Worm (Caenorhabditis elegans) whole organism, L2 larva: ENCODE results near the gene dcaf-13.

Experiments
- C34F6.9 ChIP-seq: fragments of 150-350 bp; optimal IDR thresholded peaks from 2 replicates; lab custom pipeline; 2014; ENCODE audit warnings: missing biosample characterization, missing genetic modification characterization
- F13H6.1 ChIP-seq: sonication (generic microtip); optimal IDR thresholded peaks from 2 replicates; lab custom pipeline; 2016; ENCODE audit warnings: missing genetic modification characterization, missing compliant biosample characterization
- Y55F3AM.14 ChIP-seq: fragments of 200-800 bp; sonication (Bioruptor generic); optimal IDR thresholded peaks from 2 replicates; lab custom pipeline; 2018; ENCODE audit warnings: mild to moderate bottlenecking, missing genetic modification characterization, missing compliant biosample characterization
- ZK546.5 ChIP-seq: sonication (generic microtip); optimal IDR thresholded peaks from 2 replicates; lab custom pipeline; 2017; ENCODE audit warnings: missing biosample characterization, missing genetic modification characterization
- alr-1 ChIP-seq: fragments of 150-350 bp; optimal IDR thresholded peaks from 2 replicates; lab custom pipeline; 2014; ENCODE audit warnings: missing biosample characterization, missing genetic modification characterization
- blmp-1 ChIP-seq: sonication (generic microtip); optimal IDR thresholded peaks from 2 replicates; lab custom pipeline; 2017; ENCODE audit warnings: missing genetic modification characterization, mild to moderate bottlenecking, missing compliant biosample characterization, antibody characterized with exemption, moderate library complexity; ENCODE audit not compliant: insufficient read depth
- crh-2 ChIP-seq: sonication (generic microtip); optimal IDR thresholded peaks from 2 replicates; lab custom pipeline; 2017; ENCODE audit warnings: missing biosample characterization, missing genetic modification characterization
- egl-27 ChIP-seq: sonication (generic microtip); optimal IDR thresholded peaks from 3 replicates; lab custom pipeline; 2017; ENCODE audit warnings: missing biosample characterization, missing genetic modification reagents, missing genetic modification characterization
- elt-3 ChIP-seq: sonication (generic microtip); optimal IDR thresholded peaks from 2 replicates; lab custom pipeline; 2017; ENCODE audit warnings: missing biosample characterization, missing genetic modification characterization
- gmeb-1 ChIP-seq: fragments of 150-350 bp; optimal IDR thresholded peaks from 2 replicates; lab custom pipeline; 2014; ENCODE audit warnings: missing biosample characterization, missing genetic modification characterization
- lin-11 ChIP-seq: fragments of 150-350 bp; sonication (generic microtip); optimal IDR thresholded peaks from 2 replicates; lab custom pipeline; 2014; ENCODE audit warnings: missing biosample characterization, missing genetic modification characterization, inconsistent platforms, mixed read lengths
- lin-13 ChIP-seq: fragments of 150-350 bp; optimal IDR thresholded peaks from 2 replicates; lab custom pipeline; 2014; ENCODE audit warnings: missing biosample characterization, missing genetic modification reagents, missing genetic modification characterization
- lsy-2 ChIP-seq, 2 experiments: fragments of 150-350 bp in 1 of 2; sonication (generic microtip) in 1 of 2; optimal IDR thresholded peaks; 2 replicates each; lab custom pipeline; 2014 to 2017; ENCODE audit warnings: missing biosample characterization in 2 of 2, missing genetic modification characterization in 2 of 2
- mab-5 ChIP-seq: fragments of 150-350 bp; optimal IDR thresholded peaks from 2 replicates; lab custom pipeline; 2014; ENCODE audit warnings: missing biosample characterization, missing genetic modification characterization
- mbf-1 ChIP-seq: sonication (generic microtip); optimal IDR thresholded peaks from 2 replicates; lab custom pipeline; 2017; ENCODE audit warnings: missing biosample characterization, missing genetic modification characterization
- mdl-1 ChIP-seq, 2 experiments: fragments of 150-350 bp in 1 of 2; sonication (generic microtip) in 1 of 2; optimal IDR thresholded peaks; 2 replicates each; lab custom pipeline; 2017; ENCODE audit warnings: missing biosample characterization in 2 of 2, missing genetic modification characterization in 2 of 2
- nhr-11 ChIP-seq: fragments of 150-350 bp; optimal IDR thresholded peaks from 2 replicates; lab custom pipeline; 2014; ENCODE audit warnings: missing biosample characterization, missing genetic modification characterization
- nhr-129 ChIP-seq: fragments of 150-350 bp; optimal IDR thresholded peaks from 2 replicates; lab custom pipeline; 2014; ENCODE audit warnings: missing biosample characterization, missing genetic modification characterization
- nhr-21 ChIP-seq: fragments of 150-350 bp; optimal IDR thresholded peaks from 2 replicates; lab custom pipeline; 2014; ENCODE audit warnings: missing biosample characterization, missing genetic modification characterization
- nhr-237 ChIP-seq: fragments of 150-350 bp; optimal IDR thresholded peaks from 2 replicates; lab custom pipeline; 2014; ENCODE audit warnings: missing biosample characterization, missing genetic modification characterization
- nhr-25 ChIP-seq: fragments of 150-350 bp; sonication (generic microtip); optimal IDR thresholded peaks from 3 replicates; lab custom pipeline; 2014; ENCODE audit warnings: missing biosample characterization, missing genetic modification characterization
- nhr-6 ChIP-seq: fragments of 150-350 bp; optimal IDR thresholded peaks from 2 replicates; lab custom pipeline; 2014; ENCODE audit warnings: missing biosample characterization, missing genetic modification characterization
- peb-1 ChIP-seq: fragments of 150-350 bp; optimal IDR thresholded peaks from 2 replicates; lab custom pipeline; 2014; ENCODE audit warnings: missing biosample characterization, missing genetic modification characterization
- sem-4 ChIP-seq: fragments of 150-350 bp; optimal IDR thresholded peaks from 2 replicates; lab custom pipeline; 2014; ENCODE audit warnings: missing biosample characterization, missing genetic modification reagents, missing genetic modification characterization
- skn-1 ChIP-seq: sonication (generic microtip); optimal IDR thresholded peaks from 2 replicates; lab custom pipeline; 2017; ENCODE audit warnings: missing biosample characterization, missing genetic modification characterization
- sma-3 ChIP-seq: sonication (generic microtip); optimal IDR thresholded peaks from 2 replicates; lab custom pipeline; 2016; ENCODE audit warnings: missing genetic modification reagents, missing genetic modification characterization, missing compliant biosample characterization
- sma-9 ChIP-seq, 2 experiments: fragments of 150-350 bp in 1 of 2; sonication (generic microtip) in 1 of 2; optimal IDR thresholded peaks; 2 replicates each; lab custom pipeline; 2014 to 2016; ENCODE audit warnings: missing genetic modification characterization in 2 of 2, mild to moderate bottlenecking in 1 of 2, missing biosample characterization in 1 of 2, missing compliant biosample characterization in 1 of 2, missing genetic modification reagents in 1 of 2, moderate library complexity in 1 of 2
- unc-55 ChIP-seq: fragments of 150-350 bp; sonication (generic microtip); optimal IDR thresholded peaks from 3 replicates; lab custom pipeline; 2014; ENCODE audit warnings: missing biosample characterization, missing genetic modification reagents, missing genetic modification characterization
- unc-62 ChIP-seq: fragments of 150-350 bp; optimal IDR thresholded peaks from 2 replicates; lab custom pipeline; 2014; ENCODE audit warnings: missing biosample characterization, missing genetic modification reagents, missing genetic modification characterization
- zag-1 ChIP-seq: fragments of 150-350 bp; optimal IDR thresholded peaks from 2 replicates; lab custom pipeline; 2014; ENCODE audit warnings: missing biosample characterization, missing genetic modification characterization

The dcaf-13 gene

DNA sequence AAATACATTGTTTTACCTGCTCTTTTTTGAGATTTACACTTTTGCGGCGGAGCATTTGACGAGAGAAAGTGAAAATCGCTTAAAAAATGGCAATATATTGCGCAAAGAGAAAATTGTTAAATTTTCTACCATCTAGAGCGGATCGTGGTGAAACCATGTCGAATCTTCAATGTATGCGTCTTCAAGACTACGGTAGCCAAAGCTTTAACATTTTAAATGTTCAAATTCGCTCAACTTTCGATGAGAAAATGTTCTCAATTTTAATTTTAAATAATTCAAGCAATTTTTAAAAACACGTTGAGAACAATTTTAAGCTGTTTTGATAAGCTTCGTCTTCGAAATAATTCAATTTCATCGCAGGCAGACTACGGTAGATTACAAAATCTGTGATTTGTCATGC is 35.6 kb upstream of the dcaf-13 start:
- TF ChIP-seq nhr-25 (tag; lab: Kevin White, UChicago), result no peak
- TF ChIP-seq skn-1 (tag; lab: Kevin White, UChicago), result no peak
- no peak for TF ChIP-seq lin-11 (tag; lab: Kevin White, UChicago)
- TF ChIP-seq nhr-11 (tag; lab: Kevin White, UChicago), result no peak
- no peak for TF ChIP-seq nhr-237 (tag; lab: Kevin White, UChicago)
- no peak for TF ChIP-seq ZK546.5 (tag; lab: Kevin White, UChicago)
- no peak for TF ChIP-seq nhr-6 (tag; lab: Kevin White, UChicago)
- no peak for TF ChIP-seq gmeb-1 (tag; lab: Kevin White, UChicago)

DNA sequence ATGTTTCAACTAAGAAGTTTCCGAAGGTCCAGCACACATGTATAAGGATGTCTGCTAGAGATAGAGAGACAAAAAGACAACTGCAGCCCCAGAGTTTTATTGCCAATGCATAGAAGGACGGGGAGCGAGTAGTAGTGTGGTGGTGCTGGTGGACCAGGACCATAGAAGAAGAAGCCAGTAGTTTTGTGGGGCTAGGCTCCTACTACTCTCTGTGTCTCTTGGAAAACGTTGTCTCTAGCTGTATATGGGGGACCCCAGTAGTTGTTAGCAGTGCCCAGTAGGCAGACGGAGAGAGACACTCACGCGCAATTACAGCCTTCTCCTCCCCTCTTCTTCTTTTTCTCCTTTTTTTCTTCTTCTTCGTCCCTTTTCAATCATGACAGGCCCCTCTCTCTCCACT is 31.3 kb upstream of the dcaf-13 start:
- peak; percentile 55 for TF ChIP-seq Y55F3AM.14
- TF ChIP-seq sma-9 (GFP tag; optimal IDR thresholded peaks at IDR 0.05; lab: Kevin White, UChicago), result no peak
- no peak for TF ChIP-seq sma-9 (tag; optimal IDR thresholded peaks at IDR 0.05; lab: Kevin White, UChicago)
- peak; percentile 3 for TF ChIP-seq nhr-6 (tag; lab: Kevin White, UChicago)
- peak; percentile 19 to 25 for TF ChIP-seq lsy-2 (tag; optimal IDR thresholded peaks at IDR 0.05; lab: Kevin White, UChicago)
- TF ChIP-seq C34F6.9 (tag; lab: Kevin White, UChicago), result peak; percentile 58
- peak; percentile 38 for TF ChIP-seq zag-1 (tag; lab: Kevin White, UChicago)
- peak; percentile 45 for TF ChIP-seq nhr-129 (tag; lab: Kevin White, UChicago)
- no peak for TF ChIP-seq nhr-25 (tag; lab: Kevin White, UChicago)
- TF ChIP-seq blmp-1 (tag; lab: Kevin White, UChicago), result no peak
- TF ChIP-seq F13H6.1 (tag; lab: Kevin White, UChicago), result peak; percentile 62
- TF ChIP-seq mdl-1 (tag; optimal IDR thresholded peaks at IDR 0.05; lab: Kevin White, UChicago), result peak in 1 of 2 experiments; percentile 32
- peak; percentile 17 for TF ChIP-seq crh-2 (tag; lab: Kevin White, UChicago)
- TF ChIP-seq unc-55 (GFP tag; lab: Kevin White, UChicago), result peak; percentile 68
- no peak for TF ChIP-seq mab-5 (tag; lab: Kevin White, UChicago)
- no peak for TF ChIP-seq alr-1 (tag; lab: Kevin White, UChicago)
- TF ChIP-seq sem-4 (tag; lab: Kevin White, UChicago), result peak; percentile 47

DNA sequence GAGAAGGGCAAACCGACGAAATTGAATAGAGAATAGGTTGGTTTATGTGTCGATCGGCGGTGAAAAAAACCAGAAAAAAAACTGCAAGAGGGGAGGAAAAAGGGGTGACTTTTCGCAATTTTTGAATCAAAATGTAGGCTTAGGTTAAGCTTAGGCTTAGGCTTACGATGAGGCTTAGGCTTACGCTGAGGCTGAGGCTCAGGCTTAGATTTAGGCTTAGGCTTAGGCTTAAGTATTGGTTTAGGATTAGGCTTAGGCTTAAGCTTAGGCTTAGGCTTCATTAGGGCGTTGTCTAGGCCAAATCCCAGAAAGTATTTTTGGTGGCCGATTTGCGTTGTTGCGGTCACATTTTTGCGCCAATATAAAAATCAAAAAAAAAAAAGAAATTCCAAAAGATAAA is 30.1 kb upstream of the dcaf-13 start:
- no peak for TF ChIP-seq egl-27 (tag; lab: Kevin White, UChicago)
- TF ChIP-seq unc-55 (GFP tag; lab: Kevin White, UChicago), result no peak
- TF ChIP-seq mbf-1 (tag; lab: Kevin White, UChicago), result no peak
- TF ChIP-seq zag-1 (tag; lab: Kevin White, UChicago), result no peak
- TF ChIP-seq mab-5 (tag; lab: Kevin White, UChicago), result no peak
- no peak for TF ChIP-seq sem-4 (tag; lab: Kevin White, UChicago)
- TF ChIP-seq nhr-237 (tag; lab: Kevin White, UChicago), result no peak

DNA sequence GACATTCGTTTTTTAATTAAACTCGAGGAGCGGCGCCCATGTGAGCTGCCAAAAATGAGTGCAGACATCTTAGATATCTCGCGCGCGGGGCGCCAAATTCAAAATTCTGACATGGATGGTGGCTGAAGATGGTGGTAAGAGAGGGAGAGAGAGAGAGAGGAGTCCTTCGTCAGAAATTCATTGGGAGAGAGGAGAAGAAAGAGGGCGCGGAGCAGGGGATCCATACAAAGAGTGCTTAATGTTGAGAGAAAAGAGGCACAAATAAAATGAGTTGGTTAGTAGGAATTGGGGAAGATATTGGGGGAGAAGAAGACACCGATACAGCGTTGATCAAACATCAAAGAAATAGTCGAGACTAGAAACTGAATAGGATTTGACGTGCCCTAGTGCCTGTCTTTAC is 28.8 kb upstream of the dcaf-13 start:
- TF ChIP-seq unc-55 (GFP tag; lab: Kevin White, UChicago) (peak; percentile 38), nhr-129 (tag; lab: Kevin White, UChicago) (no peak), peb-1 (tag; lab: Kevin White, UChicago) (no peak), nhr-11 (tag; lab: Kevin White, UChicago) (no peak), sma-3 (GFP tag; lab: Kevin White, UChicago) (no peak), C34F6.9 (tag; lab: Kevin White, UChicago) (peak; percentile 12), lin-13 (GFP tag; lab: Kevin White, UChicago) (no peak), nhr-25 (tag; lab: Kevin White, UChicago) (no peak), F13H6.1 (tag; lab: Kevin White, UChicago) (no peak)

DNA sequence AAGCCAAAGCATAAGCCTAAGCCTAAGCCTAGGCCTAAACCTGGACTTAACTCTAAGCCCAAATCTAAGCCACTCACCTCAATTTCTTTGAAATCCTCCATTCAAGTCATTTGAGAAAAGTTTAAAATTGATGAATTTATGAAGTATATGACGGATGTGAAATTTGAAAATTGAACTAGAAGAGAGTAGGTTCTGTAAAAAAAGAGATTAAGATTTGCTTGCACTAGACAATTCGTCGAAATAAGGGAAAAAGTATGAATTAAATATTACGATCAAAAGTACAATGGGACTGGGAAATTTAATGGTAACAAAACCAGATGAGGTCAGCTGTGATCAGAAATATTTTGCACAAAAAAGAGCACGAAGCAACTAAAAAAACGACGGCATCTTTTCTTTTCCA is 28.3 kb upstream of the dcaf-13 start, which contains the start of gene twk-2:
Gene twk-2, minus strand, starts transcription at position 101 of the 400 bp plus-strand sequence.
- TF ChIP-seq skn-1 (tag; lab: Kevin White, UChicago) (no peak), nhr-129 (tag; lab: Kevin White, UChicago) (no peak), F13H6.1 (tag; lab: Kevin White, UChicago) (no peak)
- TF ChIP-seq, all 48 proteins: peak for 0

DNA sequence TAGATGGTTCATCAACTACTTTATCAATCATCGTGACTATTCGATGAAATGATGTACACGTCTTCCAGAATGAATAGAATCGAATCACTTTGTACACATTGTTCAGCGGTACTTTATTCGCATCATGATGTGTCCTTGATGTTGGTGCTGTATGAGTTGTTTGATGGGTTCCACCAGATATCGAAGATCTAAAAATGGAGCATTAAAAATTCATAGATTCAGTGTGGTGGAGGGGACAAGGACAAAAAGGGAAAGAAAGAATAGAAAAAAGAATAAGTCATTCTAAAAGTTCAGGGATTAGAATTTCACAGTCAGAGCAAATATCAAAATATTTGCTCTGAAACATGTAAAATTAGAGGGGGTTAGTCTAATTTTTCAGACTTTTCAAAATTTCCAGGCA is 20.1 kb upstream of the dcaf-13 start:
- TF ChIP-seq alr-1 (tag; lab: Kevin White, UChicago) (no peak), elt-3 (tag; lab: Kevin White, UChicago) (no peak), unc-62 (GFP tag; lab: Kevin White, UChicago) (no peak), nhr-21 (tag; lab: Kevin White, UChicago) (no peak), ZK546.5 (tag; lab: Kevin White, UChicago) (no peak)
- TF ChIP-seq, all 48 proteins: peak for 0
